Fruit fly (Drosophila melanogaster): ENCODE results near the gene RpL22.

Gene RpL22

DNA sequence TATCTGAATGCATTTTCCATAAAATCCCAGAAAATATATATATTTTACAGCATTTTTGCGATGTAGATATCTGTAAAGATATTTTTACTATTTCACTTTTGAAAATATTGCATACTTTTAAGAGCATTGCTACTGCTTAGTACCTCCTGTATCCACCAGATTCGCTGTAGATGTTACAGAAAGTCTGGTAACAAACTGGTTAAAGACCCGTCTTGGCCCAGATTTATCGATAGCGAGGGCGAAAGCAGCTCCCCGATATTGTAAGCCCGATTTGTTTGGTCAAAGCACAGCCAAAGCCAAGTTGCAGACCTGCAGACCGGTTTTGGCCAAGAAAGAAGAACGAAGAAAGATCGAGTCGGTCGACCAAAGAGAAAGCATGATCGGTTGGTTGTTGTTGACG, 19.5 kb upstream of the RpL22 start, which contains the start of gene tw (continued):
- TF ChIP-seq CG11093 (GFP tag; IDR thresholded peaks at IDR 0.05) (no peak), run (tag; optimal IDR thresholded peaks at IDR 0.05) (no peak), esg (GFP tag; conservative IDR thresholded peaks at IDR 0.05) (no peak), CG1832 (GFP tag; optimal IDR thresholded peaks at IDR 0.05) (no peak), CG17612 (GFP tag; IDR thresholded peaks at IDR 0.05) (no peak), Hmx (GFP tag; optimal IDR thresholded peaks at IDR 0.05) (no peak), gem (tag; optimal IDR thresholded peaks at IDR 0.05) (no peak), pzg (GFP tag; optimal IDR thresholded peaks at IDR 0.05) (peak; percentile 22), MTF-1 (GFP tag; optimal IDR thresholded peaks at IDR 0.05; ENCODE audit: borderline replicate concordance) (no peak), ind (GFP tag; optimal IDR thresholded peaks at IDR 0.05) (no peak), CG3407 (GFP tag; optimal IDR thresholded peaks at IDR 0.05) (no peak), knrl (GFP tag; IDR thresholded peaks at IDR 0.05; ENCODE audit: partially characterized antibody) (peak; percentile 40; the same call in 2 of the 3 replicates), bigmax (GFP tag; optimal IDR thresholded peaks at IDR 0.05) (no peak), CG12104 (GFP tag; optimal IDR thresholded peaks at IDR 0.05) (no peak), CG1602 (GFP tag; optimal IDR thresholded peaks at IDR 0.05) (no peak), CG12769 (tag; optimal IDR thresholded peaks at IDR 0.05) (peak; percentile 79), CG15514 (GFP tag; optimal IDR thresholded peaks at IDR 0.05) (no peak), ash1 (GFP tag; optimal IDR thresholded peaks at IDR 0.05) (no peak), CG17568 (GFP tag; optimal IDR thresholded peaks at IDR 0.05) (no peak), CG10462 (GFP tag; optimal IDR thresholded peaks at IDR 0.05) (no peak), dan (GFP tag; IDR thresholded peaks at IDR 0.05) (no peak), lab (GFP tag; optimal IDR thresholded peaks at IDR 0.05) (no peak), odd (GFP tag; optimal IDR thresholded peaks at IDR 0.05) (no peak), bab2 (GFP tag; optimal IDR thresholded peaks at IDR 0.05) (no peak), CG11696 (GFP tag; IDR thresholded peaks at IDR 0.05) (no peak), CG34224 (GFP tag; IDR thresholded peaks at IDR 0.05; ENCODE audit: partially characterized antibody) (peak; percentile 27; the same call in 1 of the 3 replicates), Atf6 (GFP tag; IDR thresholded peaks at IDR 0.05) (no peak), pho (GFP tag; optimal IDR thresholded peaks at IDR 0.05) (no peak), CG18619 (GFP tag; optimal IDR thresholded peaks at IDR 0.05) (no peak), maf-S (GFP tag; optimal IDR thresholded peaks at IDR 0.05) (no peak), pita (GFP tag; optimal IDR thresholded peaks at IDR 0.05) (peak; percentile 27), nom (GFP tag; optimal IDR thresholded peaks at IDR 0.05) (no peak), mld (GFP tag; IDR thresholded peaks at IDR 0.05; ENCODE audit: partially characterized antibody) (0 out of 3 replicates have a peak, but pooled peaks have one; percentile 49), H2.0 (GFP tag; IDR thresholded peaks at IDR 0.05) (no peak), eve (GFP tag; optimal IDR thresholded peaks at IDR 0.05) (no peak), CG7963 (GFP tag; IDR thresholded peaks at IDR 0.05; ENCODE audit: partially characterized antibody) (peak; percentile 48; the same call in 1 of the 3 replicates), CG6175 (GFP tag; IDR thresholded peaks at IDR 0.05) (no peak), otp (GFP tag; IDR thresholded peaks at IDR 0.05) (no peak), zen2 (GFP tag; IDR thresholded peaks at IDR 0.05; ENCODE audit: partially characterized antibody) (peak; percentile 20; the same call in 1 of the 3 replicates), ken (GFP tag; IDR thresholded peaks at IDR 0.05) (no peak), sens (GFP tag) (no peak), CG17359 (tag; optimal IDR thresholded peaks at IDR 0.05) (no peak), Hr78 (GFP tag; optimal IDR thresholded peaks at IDR 0.05) (no peak), Mes4 (GFP tag; optimal IDR thresholded peaks at IDR 0.05) (no peak), ato (GFP tag; IDR thresholded peaks at IDR 0.05; ENCODE audit: partially characterized antibody) (0 out of 2 replicates have a peak, but pooled peaks have one; percentile 34), MBD-R2 (GFP tag; IDR thresholded peaks at IDR 0.05) (peak; percentile 31; the same call in 1 of the 2 replicates), gt (GFP tag; IDR thresholded peaks at IDR 0.05) (no peak), fu2 (GFP tag; optimal IDR thresholded peaks at IDR 0.05) (no peak), Poxn (GFP tag; IDR thresholded peaks at IDR 0.05) (no peak), CG12744 (GFP tag; optimal IDR thresholded peaks at IDR 0.05) (no peak), Antp (GFP tag; optimal IDR thresholded peaks at IDR 0.05) (no peak)
